Worm (Caenorhabditis elegans) whole organism, late embryonic: ENCODE data around the gene unc-17.

Experiments used
- C08G9.2 ChIP-seq: sonication (generic microtip); optimal IDR thresholded peaks from 2 replicates; lab custom pipeline; 2016; ENCODE audit warnings: mild to moderate bottlenecking, missing genetic modification characterization, moderate library complexity, missing compliant biosample characterization
- F13H6.1 ChIP-seq: sonication (generic microtip); optimal IDR thresholded peaks from 2 replicates; lab custom pipeline; 2016; ENCODE audit warnings: missing genetic modification characterization, missing compliant biosample characterization
- T23F11.4 ChIP-seq: fragments of 200-800 bp; sonication (Bioruptor generic); optimal IDR thresholded peaks from 2 replicates; lab custom pipeline; 2018; ENCODE audit warnings: mild to moderate bottlenecking, missing genetic modification characterization, missing compliant biosample characterization
- ahr-1 ChIP-seq: sonication (generic microtip); optimal IDR thresholded peaks from 2 replicates; lab custom pipeline; 2016; ENCODE audit warnings: missing genetic modification characterization, missing compliant biosample characterization
- ama-1 ChIP-seq: fragments of 150-350 bp; optimal IDR thresholded peaks from 2 replicates; lab custom pipeline; 2014
- ceh-14 ChIP-seq: sonication (generic microtip); optimal IDR thresholded peaks from 2 replicates; lab custom pipeline; 2016; ENCODE audit warnings: missing genotype, missing genetic modification characterization, missing compliant biosample characterization
- ceh-18 ChIP-seq: sonication (generic microtip); optimal IDR thresholded peaks from 2 replicates; lab custom pipeline; 2016; ENCODE audit warnings: missing genetic modification characterization, missing compliant biosample characterization
- ceh-2 ChIP-seq: sonication (generic microtip); optimal IDR thresholded peaks from 2 replicates; lab custom pipeline; 2016; ENCODE audit warnings: missing genotype, missing genetic modification characterization, missing compliant biosample characterization
- ceh-30 ChIP-seq: fragments of 150-350 bp; optimal IDR thresholded peaks from 2 replicates; lab custom pipeline; 2014; ENCODE audit warnings: missing biosample characterization, missing genetic modification characterization
- ceh-48 ChIP-seq: sonication (generic microtip); optimal IDR thresholded peaks from 2 replicates; lab custom pipeline; 2016; ENCODE audit warnings: missing genetic modification characterization, inconsistent platforms, missing compliant biosample characterization
- ceh-6 ChIP-seq: fragments of 200-800 bp; sonication (Bioruptor generic); optimal IDR thresholded peaks from 2 replicates; lab custom pipeline; 2018; ENCODE audit warnings: mild to moderate bottlenecking, missing genetic modification characterization, missing compliant biosample characterization
- ceh-9 ChIP-seq: sonication (generic microtip); optimal IDR thresholded peaks from 2 replicates; lab custom pipeline; 2016; ENCODE audit warnings: mild to moderate bottlenecking, missing genetic modification characterization, inconsistent platforms, missing compliant biosample characterization
- che-1 ChIP-seq: sonication (generic microtip); optimal IDR thresholded peaks from 2 replicates; lab custom pipeline; 2016; ENCODE audit warnings: mild to moderate bottlenecking, missing genetic modification characterization, missing compliant biosample characterization
- dmd-4 ChIP-seq: sonication (generic microtip); optimal IDR thresholded peaks from 2 replicates; lab custom pipeline; 2016; ENCODE audit warnings: borderline replicate concordance, missing genetic modification characterization, missing compliant biosample characterization
- dve-1 ChIP-seq: sonication (generic microtip); optimal IDR thresholded peaks from 2 replicates; lab custom pipeline; 2017; ENCODE audit warnings: antibody characterized with exemption, mild to moderate bottlenecking, missing genetic modification characterization, missing compliant biosample characterization
- elt-4 ChIP-seq: sonication (generic microtip); optimal IDR thresholded peaks from 2 replicates; lab custom pipeline; 2016; ENCODE audit warnings: missing genetic modification characterization, missing compliant biosample characterization
- ets-4 ChIP-seq: sonication (generic microtip); optimal IDR thresholded peaks from 2 replicates; lab custom pipeline; 2016; ENCODE audit warnings: missing genetic modification characterization, missing compliant biosample characterization
- eyg-1 ChIP-seq: sonication (generic microtip); optimal IDR thresholded peaks from 2 replicates; lab custom pipeline; 2016; ENCODE audit warnings: missing genotype, missing genetic modification characterization, missing compliant biosample characterization
- fkh-6 ChIP-seq: sonication (generic microtip); optimal IDR thresholded peaks from 2 replicates; lab custom pipeline; 2016; ENCODE audit warnings: missing genetic modification characterization, missing compliant biosample characterization
- gmeb-2 ChIP-seq: sonication (generic microtip); optimal IDR thresholded peaks from 2 replicates; lab custom pipeline; 2016; ENCODE audit warnings: missing genetic modification characterization, inconsistent platforms, missing compliant biosample characterization
- hlh-30 ChIP-seq: sonication (generic microtip); optimal IDR thresholded peaks from 2 replicates; lab custom pipeline; 2017; ENCODE audit warnings: antibody characterized with exemption, missing genetic modification characterization, missing compliant biosample characterization; ENCODE audit not compliant: insufficient read depth
- hlh-6 ChIP-seq: sonication (generic microtip); optimal IDR thresholded peaks from 2 replicates; lab custom pipeline; 2016; ENCODE audit warnings: missing genotype, missing genetic modification characterization, missing compliant biosample characterization
- lim-6 ChIP-seq: sonication (generic microtip); optimal IDR thresholded peaks from 2 replicates; lab custom pipeline; 2016; ENCODE audit warnings: missing genetic modification characterization, missing compliant biosample characterization
- madf-2 ChIP-seq: sonication (generic microtip); optimal IDR thresholded peaks from 2 replicates; lab custom pipeline; 2017; ENCODE audit warnings: missing genetic modification characterization, missing compliant biosample characterization
- mec-3 ChIP-seq: sonication (generic microtip); optimal IDR thresholded peaks from 2 replicates; lab custom pipeline; 2016; ENCODE audit warnings: borderline replicate concordance, missing genetic modification characterization, missing compliant biosample characterization
- nfya-1 ChIP-seq: sonication (generic microtip); optimal IDR thresholded peaks from 2 replicates; lab custom pipeline; 2017; ENCODE audit warnings: missing genetic modification characterization, mild to moderate bottlenecking, missing compliant biosample characterization, antibody characterized with exemption, moderate library complexity
- nhr-232 ChIP-seq: sonication (generic microtip); optimal IDR thresholded peaks from 2 replicates; lab custom pipeline; 2016; ENCODE audit warnings: missing genetic modification characterization, missing compliant biosample characterization
- odd-2 ChIP-seq: sonication (generic microtip); optimal IDR thresholded peaks from 2 replicates; lab custom pipeline; 2017; ENCODE audit warnings: antibody characterized with exemption, mild to moderate bottlenecking, missing genetic modification characterization, missing compliant biosample characterization
- pat-9 ChIP-seq: fragments of 200-800 bp; sonication (Bioruptor generic); optimal IDR thresholded peaks from 2 replicates; lab custom pipeline; 2018; ENCODE audit warnings: mild to moderate bottlenecking, missing genetic modification characterization, moderate library complexity, missing compliant biosample characterization
- pax-1 ChIP-seq: fragments of 150-350 bp; optimal IDR thresholded peaks from 2 replicates; lab custom pipeline; 2014; ENCODE audit warnings: missing biosample characterization, missing genetic modification characterization
- pha-2 ChIP-seq: sonication (generic microtip); optimal IDR thresholded peaks from 2 replicates; lab custom pipeline; 2017; ENCODE audit warnings: mild to moderate bottlenecking, missing genetic modification characterization, missing compliant biosample characterization
- pha-4 ChIP-seq: fragments of 150-350 bp; optimal IDR thresholded peaks from 2 replicates; lab custom pipeline; 2018; ENCODE audit warnings: missing biosample characterization, missing genetic modification reagents, missing genetic modification characterization
- pqm-1 ChIP-seq: sonication (generic microtip); optimal IDR thresholded peaks from 2 replicates; lab custom pipeline; 2016; ENCODE audit warnings: missing genetic modification characterization, missing compliant biosample characterization
- pros-1 ChIP-seq: fragments of 150-350 bp; optimal IDR thresholded peaks from 2 replicates; lab custom pipeline; 2014; ENCODE audit warnings: missing biosample characterization, missing genetic modification reagents, missing genetic modification characterization
- ref-2 ChIP-seq: sonication (generic microtip); optimal IDR thresholded peaks from 2 replicates; lab custom pipeline; 2016; ENCODE audit warnings: missing genetic modification characterization, missing compliant biosample characterization
- sdc-2 ChIP-seq: sonication (generic microtip); optimal IDR thresholded peaks from 2 replicates; lab custom pipeline; 2016; ENCODE audit warnings: missing genotype, missing genetic modification characterization, missing compliant biosample characterization
- sox-2 ChIP-seq: fragments of 200-800 bp; sonication (Bioruptor generic); IDR thresholded peaks from 2 replicates; pipeline ENCODE4 v1.3.6; 2022; ENCODE audit warnings: missing genetic modification reagents, missing genetic modification characterization, missing compliant biosample characterization
- syd-9 ChIP-seq: sonication (generic microtip); optimal IDR thresholded peaks from 2 replicates; lab custom pipeline; 2016; ENCODE audit warnings: mild to moderate bottlenecking, missing genetic modification characterization, moderate library complexity, missing compliant biosample characterization
- tbx-7 ChIP-seq: sonication (generic microtip); optimal IDR thresholded peaks from 2 replicates; lab custom pipeline; 2016; ENCODE audit warnings: missing genotype, missing genetic modification characterization, missing compliant biosample characterization
- unc-3 ChIP-seq, 2 experiments: fragments of 200-800 bp in 1 of 2; sonication (Bioruptor generic) in 1 of 2; sonication (generic microtip) in 1 of 2; conservative IDR thresholded peaks in 1 of 2; optimal IDR thresholded peaks in 1 of 2; 2 replicates each; pipeline versions ENCODE4 v1.3.6 to Lab custom; 2016 to 2022; ENCODE audit warnings: missing compliant biosample characterization in 2 of 2, missing genetic modification characterization in 2 of 2, missing genetic modification reagents in 1 of 2
- unc-55 ChIP-seq: sonication (generic microtip); optimal IDR thresholded peaks from 2 replicates; lab custom pipeline; 2017; ENCODE audit warnings: missing biosample characterization, missing genetic modification reagents, missing genetic modification characterization
- unc-86 ChIP-seq: sonication (generic microtip); optimal IDR thresholded peaks from 2 replicates; lab custom pipeline; 2016; ENCODE audit warnings: missing genetic modification characterization, missing compliant biosample characterization
- zip-5 ChIP-seq: sonication (generic microtip); optimal IDR thresholded peaks from 2 replicates; lab custom pipeline; 2016; ENCODE audit warnings: missing genetic modification characterization, missing compliant biosample characterization
- ztf-16 ChIP-seq: sonication (generic microtip); optimal IDR thresholded peaks from 2 replicates; lab custom pipeline; 2017; ENCODE audit warnings: missing genetic modification characterization, missing compliant biosample characterization

The unc-17 gene

DNA sequence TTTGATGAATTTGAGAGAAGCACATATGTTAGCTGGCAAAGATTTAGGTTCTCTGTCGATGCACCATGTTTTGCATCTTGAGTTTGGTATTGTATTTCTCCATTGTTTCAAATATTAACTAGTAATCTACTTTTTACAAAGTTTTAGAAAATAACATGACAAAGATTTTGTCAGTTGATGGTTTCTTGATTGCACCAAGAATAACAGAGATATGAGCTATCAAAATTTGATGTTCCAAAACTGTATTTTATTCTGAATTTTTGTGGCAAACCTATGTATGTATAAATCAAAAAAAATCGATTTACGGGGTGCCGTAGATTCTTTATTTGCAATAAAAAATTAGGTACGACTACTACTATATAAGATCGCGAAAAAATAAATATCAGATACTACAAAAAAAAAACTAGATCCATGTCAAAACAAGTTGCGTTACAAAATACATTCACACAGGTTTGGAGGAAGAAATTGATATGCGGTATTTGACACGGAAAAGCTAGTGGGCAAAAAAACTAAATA lies 20.4 kb upstream of the unc-17 start:
- TF ChIP-seq C08G9.2 (tag; lab: Kevin White, UChicago): no peak
- TF ChIP-seq ref-2 (tag; lab: Kevin White, UChicago): no peak
- TF ChIP-seq ahr-1 (tag; lab: Kevin White, UChicago): no peak
- no peak for TF ChIP-seq ceh-14 (tag; lab: Kevin White, UChicago)
- no peak for TF ChIP-seq F13H6.1
- TF ChIP-seq pha-4 (tag; lab: Kevin White, UChicago): no peak
- no peak for TF ChIP-seq ceh-48
- TF ChIP-seq eyg-1 (tag; lab: Kevin White, UChicago): no peak
- TF ChIP-seq ceh-30 (tag; lab: Kevin White, UChicago): no peak
- no peak for TF ChIP-seq ceh-9
- TF ChIP-seq pax-1 (tag; lab: Kevin White, UChicago): no peak
- TF ChIP-seq syd-9 (tag; lab: Kevin White, UChicago): no peak
- no peak for TF ChIP-seq hlh-30 (tag; lab: Kevin White, UChicago)
- TF ChIP-seq tbx-7 (tag; lab: Kevin White, UChicago): no peak
- no peak for TF ChIP-seq zip-5 (tag; lab: Kevin White, UChicago)
- no peak for TF ChIP-seq nhr-232

DNA sequence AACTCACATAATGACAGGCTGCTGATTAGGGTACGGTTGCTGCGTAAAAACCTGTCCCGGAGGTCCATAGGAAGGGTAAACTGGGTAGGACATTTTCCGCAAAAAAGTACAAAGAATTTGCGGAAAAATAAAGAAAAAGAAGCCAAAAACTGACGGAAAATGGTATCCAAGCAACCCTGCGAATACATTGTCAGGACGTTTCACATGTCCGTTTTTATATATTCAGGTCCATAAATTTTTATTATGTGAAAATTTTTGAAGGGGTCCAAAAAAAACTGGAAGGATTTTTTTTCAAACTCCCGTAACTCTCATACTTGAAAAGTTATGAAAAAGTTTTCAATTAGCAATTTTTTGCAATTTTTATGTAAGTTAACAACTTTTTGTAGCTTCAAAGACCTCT lies 17.7 kb upstream of the unc-17 start, which contains the start of gene CC8.3:
Gene CC8.3, minus strand, starts transcription at position 101 of the 400 bp plus-strand sequence.
- TF ChIP-seq T23F11.4 (GFP tag; lab: Kevin White, UChicago): no peak
- no peak for TF ChIP-seq odd-2 (tag; lab: Kevin White, UChicago)
- TF ChIP-seq dmd-4 (tag; lab: Kevin White, UChicago): no peak
- TF ChIP-seq sdc-2 (tag; lab: Kevin White, UChicago): no peak
- no peak for TF ChIP-seq che-1
- no peak for TF ChIP-seq ceh-14 (tag; lab: Kevin White, UChicago)
- no peak for TF ChIP-seq elt-4
- no peak for TF ChIP-seq pros-1 (tag; lab: Kevin White, UChicago)
- TF ChIP-seq pqm-1: no peak
- no peak for TF ChIP-seq hlh-6

ce11 chrIV:3638250-3638926 lies 13.9 kb upstream of the unc-17 start:
- TF ChIP-seq C08G9.2 (tag; lab: Kevin White, UChicago): peak; percentile 22
- TF ChIP-seq syd-9 (tag; lab: Kevin White, UChicago): no peak

ce11 chrIV:3636528-3637129 lies 12.1 kb upstream of the unc-17 start, which contains the start of gene madf-9:
Gene madf-9, plus strand, starts transcription at chrIV:3637079.
- TF ChIP-seq dve-1 (tag; lab: Kevin White, UChicago): peak; percentile 36
- peak; percentile 41 for TF ChIP-seq ceh-2 (tag; lab: Kevin White, UChicago)
- TF ChIP-seq lim-6 (tag; lab: Kevin White, UChicago): no peak
- TF ChIP-seq pat-9 (tag; lab: Kevin White, UChicago): no peak
- no peak for TF ChIP-seq ceh-30 (tag; lab: Kevin White, UChicago)
- TF ChIP-seq sdc-2 (tag; lab: Kevin White, UChicago): peak; percentile 43
- peak; percentile 62 for TF ChIP-seq nfya-1 (tag; lab: Kevin White, UChicago)
- TF ChIP-seq fkh-6 (tag; lab: Kevin White, UChicago): no peak
- no peak for TF ChIP-seq ama-1
- TF ChIP-seq eyg-1 (tag; lab: Kevin White, UChicago): no peak
- peak; percentile 16 for TF ChIP-seq ets-4
- TF ChIP-seq ceh-6: no peak
- TF ChIP-seq F13H6.1: peak; percentile 71
- TF ChIP-seq hlh-30 (tag; lab: Kevin White, UChicago): peak; percentile 41
- TF ChIP-seq tbx-7 (tag; lab: Kevin White, UChicago): no peak
- no peak for TF ChIP-seq unc-86 (tag; lab: Kevin White, UChicago)
- TF ChIP-seq madf-2 (tag; lab: Kevin White, UChicago): no peak
- TF ChIP-seq mec-3 (tag; lab: Kevin White, UChicago): no peak
- TF ChIP-seq ceh-48: no peak
- TF ChIP-seq odd-2 (tag; lab: Kevin White, UChicago): no peak
- no peak for TF ChIP-seq unc-55 (GFP tag; lab: Kevin White, UChicago)
- TF ChIP-seq ceh-18 (tag; lab: Kevin White, UChicago): peak; percentile 77
- TF ChIP-seq unc-3 (GFP tag; conservative IDR thresholded peaks at IDR 0.05; lab: Robert Waterston, UW): no peak
- no peak for TF ChIP-seq unc-3 (tag; optimal IDR thresholded peaks at IDR 0.05; lab: Kevin White, UChicago)
- no peak for TF ChIP-seq sox-2 (GFP tag; lab: Robert Waterston, UW)
- TF ChIP-seq pha-2 (tag; lab: Kevin White, UChicago): no peak
- TF ChIP-seq gmeb-2 (tag; lab: Kevin White, UChicago): no peak
- TF ChIP-seq ztf-16 (tag; lab: Kevin White, UChicago): no peak
